Fruit fly (Drosophila melanogaster) whole organism, embryonic: ENCODE results near the gene CG44001.

ENCODE experiments used
- Atf3 ChIP-seq: fragments of 200-800 bp; sonication (Bioruptor generic); optimal IDR thresholded peaks from 3 replicates; lab custom pipeline; 2016; ENCODE audit warnings: missing biosample characterization, missing genetic modification characterization
- Awh ChIP-seq: fragments of 200-800 bp; sonication (Bioruptor generic); IDR thresholded peaks from 2 replicates; pipeline ENCODE4, ENCODE4 v1.3.6; 2022; ENCODE audit warnings: missing biosample characterization, missing genetic modification characterization
- CG11696 ChIP-seq: fragments of 200-800 bp; sonication (Bioruptor generic); IDR thresholded peaks from 2 replicates; pipeline ENCODE4 v1.3.6; 2022; ENCODE audit warnings: missing biosample characterization, missing genetic modification characterization
- CG12219 ChIP-seq: fragments of 200-800 bp; sonication (Bioruptor generic); optimal IDR thresholded peaks from 3 replicates; lab custom pipeline; 2018; ENCODE audit warnings: missing biosample characterization, mild to moderate bottlenecking, missing genetic modification characterization
- CG12744 ChIP-seq: fragments of 200-800 bp; sonication (Bioruptor generic); optimal IDR thresholded peaks from 2 replicates; lab custom pipeline; 2016; ENCODE audit warnings: missing biosample characterization, missing genetic modification characterization
- CG13123 ChIP-seq: fragments of 200-800 bp; sonication (Bioruptor generic); optimal IDR thresholded peaks from 2 replicates; lab custom pipeline; 2016; ENCODE audit warnings: missing biosample characterization, missing genetic modification characterization
- CG14441 ChIP-seq: fragments of 200-800 bp; sonication (Bioruptor generic); IDR thresholded peaks from 2 replicates; pipeline ENCODE4 v1.3.6; 2022; ENCODE audit warnings: missing biosample characterization, missing genetic modification characterization
- CG14667 ChIP-seq: fragments of 200-800 bp; sonication (Bioruptor generic); IDR thresholded peaks from 2 replicates; pipeline ENCODE4 v1.3.6; 2022; ENCODE audit warnings: missing biosample characterization, missing genetic modification characterization
- CG14965 ChIP-seq: fragments of 200-800 bp; sonication (Bioruptor generic); optimal IDR thresholded peaks from 2 replicates; lab custom pipeline; 2016; ENCODE audit warnings: missing biosample characterization, missing genetic modification characterization, borderline replicate concordance
- CG15073 ChIP-seq: fragments of 200-800 bp; sonication (Bioruptor generic); optimal IDR thresholded peaks from 2 replicates; lab custom pipeline; 2016; ENCODE audit warnings: missing biosample characterization, missing genetic modification characterization
- CG16815 ChIP-seq: fragments of 200-800 bp; sonication (Bioruptor generic); optimal IDR thresholded peaks from 3 replicates; lab custom pipeline; 2017; ENCODE audit warnings: missing biosample characterization, mild to moderate bottlenecking, missing genetic modification characterization
- CG18262 ChIP-seq: fragments of 200-800 bp; optimal IDR thresholded peaks from 3 replicates; lab custom pipeline; 2019; ENCODE audit warnings: missing biosample characterization, mild to moderate bottlenecking, missing genetic modification characterization, moderate library complexity
- CG2712 ChIP-seq: fragments of 200-800 bp; optimal IDR thresholded peaks from 3 replicates; lab custom pipeline; 2019; ENCODE audit warnings: missing biosample characterization, mild to moderate bottlenecking, missing genetic modification characterization, moderate library complexity
- CG30403 ChIP-seq: fragments of 200-800 bp; sonication (Bioruptor generic); optimal IDR thresholded peaks from 3 replicates; lab custom pipeline; 2016; ENCODE audit warnings: missing biosample characterization, missing genetic modification characterization
- CG5245 ChIP-seq: fragments of 200-800 bp; sonication (Bioruptor generic); optimal IDR thresholded peaks from 3 replicates; lab custom pipeline; 2016; ENCODE audit warnings: missing biosample characterization, missing genetic modification characterization
- CG8359 ChIP-seq: fragments of 200-800 bp; sonication (Bioruptor generic); optimal IDR thresholded peaks from 2 replicates; lab custom pipeline; 2017; ENCODE audit warnings: missing biosample characterization, mild to moderate bottlenecking, missing genetic modification characterization, borderline replicate concordance
- CG8478 ChIP-seq: fragments of >200 bp; optimal IDR thresholded peaks from 2 replicates; lab custom pipeline; 2018
- Drgx ChIP-seq: fragments of 200-800 bp; sonication (Bioruptor generic); IDR thresholded peaks from 2 replicates; pipeline ENCODE4 v1.3.6; 2022; ENCODE audit warnings: missing biosample characterization, missing genetic modification characterization
- Elba2 ChIP-seq: fragments of 200-800 bp; sonication (Bioruptor generic); optimal IDR thresholded peaks from 3 replicates; lab custom pipeline; 2016; ENCODE audit warnings: missing biosample characterization, missing genetic modification characterization
- GATAe ChIP-seq: fragments of 200-800 bp; sonication (Bioruptor generic); conservative IDR thresholded peaks from 2 replicates; pipeline ENCODE4 v1.3.6; 2022; ENCODE audit warnings: missing biosample characterization, missing genetic modification characterization
- H2.0 ChIP-seq: fragments of 200-800 bp; sonication (Bioruptor generic); IDR thresholded peaks from 2 replicates; pipeline ENCODE4 v1.3.6; 2022; ENCODE audit warnings: missing biosample characterization, missing genetic modification characterization
- HLH54F ChIP-seq: fragments of 200-800 bp; sonication (Bioruptor generic); optimal IDR thresholded peaks from 3 replicates; lab custom pipeline; 2016; ENCODE audit warnings: missing biosample characterization, missing genetic modification characterization
- Hr51 ChIP-seq, 2 experiments: fragments of 200-800 bp; sonication (Bioruptor generic); optimal IDR thresholded peaks; 2 replicates in 1 of 2; 3 replicates in 1 of 2; lab custom pipeline; 2016 to 2018; ENCODE audit warnings: missing biosample characterization in 2 of 2, missing genetic modification characterization in 2 of 2, mild to moderate bottlenecking in 1 of 2, moderate library complexity in 1 of 2
- Jarid2 ChIP-seq: fragments of 200-800 bp; sonication (Bioruptor generic); optimal IDR thresholded peaks from 3 replicates; lab custom pipeline; 2017; ENCODE audit warnings: mild to moderate bottlenecking, missing biosample characterization, missing genetic modification reagents, missing genetic modification characterization
- Max ChIP-seq: fragments of 200-800 bp; sonication (Bioruptor generic); optimal IDR thresholded peaks from 2 replicates; lab custom pipeline; 2016; ENCODE audit warnings: missing biosample characterization, mild to moderate bottlenecking, missing genetic modification characterization
- Pdp1 ChIP-seq, 2 experiments: fragments of 200-800 bp; sonication (Bioruptor generic); optimal IDR thresholded peaks; 3 replicates each; lab custom pipeline; 2016; ENCODE audit warnings: missing biosample characterization in 2 of 2, missing genetic modification characterization in 2 of 2, mild to moderate bottlenecking in 1 of 2, moderate library complexity in 1 of 2
- Scr ChIP-seq: fragments of 200-800 bp; sonication (Bioruptor generic); IDR thresholded peaks from 2 replicates; pipeline ENCODE4 v1.3.6; 2022; ENCODE audit warnings: missing biosample characterization, missing genetic modification characterization; ENCODE audit not compliant: partially characterized antibody
- Stat92E ChIP-seq, 3 experiments: fragments of >200 bp in 2 of 3; fragments of 200-800 bp in 1 of 3; sonication (Bioruptor generic) in 1 of 3; optimal IDR thresholded peaks; 2 replicates each; lab custom pipeline; 2017 to 2019; ENCODE audit warnings: missing biosample characterization in 3 of 3, missing genetic modification characterization in 3 of 3, mild to moderate bottlenecking in 1 of 3, moderate library complexity in 1 of 3
- ato ChIP-seq: fragments of 200-800 bp; sonication (Bioruptor generic); IDR thresholded peaks from 2 replicates; pipeline ENCODE4 v1.3.6; 2022; ENCODE audit warnings: missing biosample characterization, missing genetic modification characterization; ENCODE audit not compliant: partially characterized antibody
- btn ChIP-seq: fragments of 200-800 bp; sonication (Bioruptor generic); optimal IDR thresholded peaks from 2 replicates; lab custom pipeline; 2016; ENCODE audit warnings: missing biosample characterization, missing genetic modification characterization
- chm ChIP-seq: fragments of 200-800 bp; sonication (Bioruptor generic); IDR thresholded peaks from 2 replicates; pipeline ENCODE4 v1.3.6; 2022; ENCODE audit warnings: missing biosample characterization, missing genetic modification characterization
- crp ChIP-seq, 2 experiments: fragments of 200-800 bp; sonication (Bioruptor generic); optimal IDR thresholded peaks; 2 replicates in 1 of 2; 3 replicates in 1 of 2; lab custom pipeline; 2017; ENCODE audit warnings: missing biosample characterization in 2 of 2, missing genetic modification characterization in 2 of 2, mild to moderate bottlenecking in 1 of 2, moderate library complexity in 1 of 2
- dan ChIP-seq: fragments of 200-800 bp; sonication (Bioruptor generic); IDR thresholded peaks from 2 replicates; pipeline ENCODE4 v1.3.6; 2022; ENCODE audit warnings: missing biosample characterization, missing genetic modification characterization
- dati ChIP-seq: fragments of 200-800 bp; sonication (Bioruptor generic); IDR thresholded peaks from 2 replicates; pipeline ENCODE4 v1.3.6; 2022; ENCODE audit warnings: missing biosample characterization, missing genetic modification characterization
- emc ChIP-seq: fragments of 200-800 bp; sonication (Bioruptor generic); optimal IDR thresholded peaks from 2 replicates; lab custom pipeline; 2016; ENCODE audit warnings: missing biosample characterization, missing genetic modification characterization
- en ChIP-seq: fragments of 200-800 bp; sonication (Bioruptor generic); optimal IDR thresholded peaks from 2 replicates; lab custom pipeline; 2016; ENCODE audit warnings: missing biosample characterization, missing genetic modification characterization
- exex ChIP-seq: fragments of 200-800 bp; sonication (Bioruptor generic); optimal IDR thresholded peaks from 4 replicates; lab custom pipeline; 2018; ENCODE audit warnings: missing biosample characterization, mild to moderate bottlenecking, missing genetic modification characterization, moderate library complexity
- fd3F ChIP-seq: fragments of 200-800 bp; sonication (Bioruptor generic); optimal IDR thresholded peaks from 2 replicates; lab custom pipeline; 2018; ENCODE audit warnings: missing biosample characterization, mild to moderate bottlenecking, missing genetic modification characterization, moderate library complexity
- gem ChIP-seq: fragments of 200-800 bp; sonication (Bioruptor generic); optimal IDR thresholded peaks from 2 replicates; lab custom pipeline; 2019; ENCODE audit warnings: missing biosample characterization, mild to moderate bottlenecking, missing genetic modification characterization, moderate library complexity
- gsb-n ChIP-seq: fragments of 200-800 bp; sonication (Bioruptor generic); optimal IDR thresholded peaks from 3 replicates; lab custom pipeline; 2018; ENCODE audit warnings: missing biosample characterization, mild to moderate bottlenecking, missing genetic modification characterization
- gt ChIP-seq: fragments of 200-800 bp; sonication (Bioruptor generic); IDR thresholded peaks from 2 replicates; pipeline ENCODE4 v1.3.6; 2022; ENCODE audit warnings: missing biosample characterization, missing genetic modification characterization
- hb ChIP-seq: fragments of 200-800 bp; sonication (Bioruptor generic); IDR thresholded peaks from 3 replicates; pipeline ENCODE4 v1.3.6; 2022; ENCODE audit warnings: missing biosample characterization, missing genetic modification characterization; ENCODE audit not compliant: partially characterized antibody
- jigr1 ChIP-seq: fragments of 200-800 bp; sonication (Bioruptor generic); IDR thresholded peaks from 3 replicates; pipeline ENCODE4 v1.3.6; 2022; ENCODE audit warnings: missing biosample characterization, missing genetic modification characterization
- lmd ChIP-seq: fragments of 200-800 bp; sonication (Bioruptor generic); IDR thresholded peaks from 2 replicates; pipeline ENCODE4 v1.3.6; 2022; ENCODE audit warnings: missing biosample characterization, missing genetic modification characterization
- maf-S ChIP-seq: fragments of 200-800 bp; sonication (Bioruptor generic); optimal IDR thresholded peaks from 2 replicates; lab custom pipeline; 2016; ENCODE audit warnings: missing biosample characterization, missing genetic modification characterization
- otp ChIP-seq: fragments of 200-800 bp; sonication (Bioruptor generic); IDR thresholded peaks from 3 replicates; pipeline ENCODE4, ENCODE4 v1.3.6; 2022; ENCODE audit warnings: missing biosample characterization, missing genetic modification characterization
- repo ChIP-seq: fragments of 200-800 bp; sonication (Bioruptor generic); optimal IDR thresholded peaks from 2 replicates; lab custom pipeline; 2016; ENCODE audit warnings: missing biosample characterization, missing genetic modification characterization
- tin ChIP-seq: fragments of 200-800 bp; sonication (Bioruptor generic); optimal IDR thresholded peaks from 3 replicates; lab custom pipeline; 2016; ENCODE audit warnings: missing biosample characterization, missing genetic modification characterization
- usp ChIP-seq: fragments of >200 bp; optimal IDR thresholded peaks from 2 replicates; lab custom pipeline; 2017; ENCODE audit warnings: missing biosample characterization, missing genetic modification characterization
- zf30C ChIP-seq: fragments of 200-800 bp; sonication (Bioruptor generic); optimal IDR thresholded peaks from 3 replicates; lab custom pipeline; 2018; ENCODE audit warnings: missing biosample characterization, mild to moderate bottlenecking, missing genetic modification characterization

The CG44001 gene

dm6 chr2L:5052367-5052914 is 9.4 kb downstream of the CG44001 start, which contains the start of gene senju (continued):
- TF ChIP-seq CG30403 (GFP tag; lab: Kevin White, UChicago): peak; percentile 90
- no peak; the same call in 1 of the 2 replicates for TF ChIP-seq GATAe (GFP tag; lab: Robert Waterston, UW)
- no peak for TF ChIP-seq Elba2 (GFP tag; lab: Kevin White, UChicago)
- TF ChIP-seq dan: no peak
- peak; percentile 81 for TF ChIP-seq Drgx (GFP tag; lab: Robert Waterston, UW)
- TF ChIP-seq btn (GFP tag; lab: Kevin White, UChicago): peak; percentile 78
- peak; percentile 70 for TF ChIP-seq H2.0
- peak; percentile 63 for TF ChIP-seq CG8359
- peak; percentile 74 for TF ChIP-seq Atf3 (GFP tag; lab: Kevin White, UChicago)
- TF ChIP-seq CG5245 (GFP tag; lab: Kevin White, UChicago): peak; percentile 80
- peak; percentile 47; the same call in 1 of the 3 replicates for TF ChIP-seq jigr1
- TF ChIP-seq emc (GFP tag; lab: Kevin White, UChicago): peak; percentile 78
- peak; percentile 86 for TF ChIP-seq lmd (GFP tag; lab: Robert Waterston, UW)
- TF ChIP-seq CG15073: no peak
- TF ChIP-seq repo (GFP tag; lab: Kevin White, UChicago): peak; percentile 85
- TF ChIP-seq CG14667: peak; percentile 71
- TF ChIP-seq HLH54F (GFP tag; lab: Kevin White, UChicago): peak; percentile 81
- TF ChIP-seq gsb-n: peak; percentile 69
- TF ChIP-seq crp (GFP tag; optimal IDR thresholded peaks at IDR 0.05; lab: Kevin White, UChicago): peak; percentile 92 to 99
- TF ChIP-seq CG14965: peak; percentile 25
- TF ChIP-seq hb (GFP tag; lab: Robert Waterston, UW): no peak
- TF ChIP-seq dati: peak; percentile 73; the same call in 1 of the 2 replicates
- peak; percentile 83 for TF ChIP-seq CG14441 (GFP tag; lab: Robert Waterston, UW)
- TF ChIP-seq CG11696 (GFP tag; lab: Robert Waterston, UW): peak; percentile 53
- no peak for TF ChIP-seq gt (GFP tag; lab: Robert Waterston, UW)
- TF ChIP-seq exex (tag; lab: Kevin White, UChicago): peak; percentile 39
- no peak for TF ChIP-seq CG8478 (lab: Kevin White, UChicago)
- TF ChIP-seq Awh (GFP tag; lab: Robert Waterston, UW): peak; percentile 83
- TF ChIP-seq CG2712 (tag; lab: Kevin White, UChicago): peak; percentile 76
- TF ChIP-seq Scr (GFP tag; lab: Robert Waterston, UW): peak; percentile 54
- TF ChIP-seq chm: peak; percentile 87
- peak; percentile 56 for TF ChIP-seq Jarid2 (GFP tag; lab: Kevin White, UChicago)
- peak; percentile 82 to 86 for TF ChIP-seq Hr51 (GFP tag; optimal IDR thresholded peaks at IDR 0.05; lab: Kevin White, UChicago)
- peak; percentile 50 for TF ChIP-seq fd3F (GFP tag; lab: Kevin White, UChicago)
- peak; percentile 66 for TF ChIP-seq ato (GFP tag; lab: Robert Waterston, UW)
- peak; percentile 71 for TF ChIP-seq CG12219 (GFP tag; lab: Kevin White, UChicago)
- peak; percentile 65 for TF ChIP-seq maf-S (GFP tag; lab: Kevin White, UChicago)
- peak; percentile 78 for TF ChIP-seq CG18262 (tag; lab: Kevin White, UChicago)
- TF ChIP-seq CG16815 (GFP tag; lab: Kevin White, UChicago): peak; percentile 73
- TF ChIP-seq CG12744 (GFP tag; lab: Kevin White, UChicago): peak; percentile 76
- TF ChIP-seq gem: peak; percentile 91
- peak; percentile 90 for TF ChIP-seq Max
- TF ChIP-seq en (GFP tag; lab: Kevin White, UChicago): peak; percentile 62
- peak; percentile 57 for TF ChIP-seq otp (GFP tag; lab: Robert Waterston, UW)
- peak; percentile 79 to 80 for TF ChIP-seq Pdp1 (GFP tag; optimal IDR thresholded peaks at IDR 0.05; lab: Kevin White, UChicago)
- no peak for TF ChIP-seq usp (GFP tag; lab: Kevin White, UChicago)
- TF ChIP-seq tin (GFP tag; lab: Kevin White, UChicago): peak; percentile 84
- TF ChIP-seq Stat92E (GFP tag; optimal IDR thresholded peaks at IDR 0.05; lab: Kevin White, UChicago): peak in 1 of 3 experiments; percentile 8
- peak; percentile 0 for TF ChIP-seq zf30C
- peak; percentile 81 for TF ChIP-seq CG13123 (GFP tag; lab: Kevin White, UChicago)
